Worm (Caenorhabditis elegans): ENCODE data around the gene C35A11.3.

Gene C35A11.3

DNA sequence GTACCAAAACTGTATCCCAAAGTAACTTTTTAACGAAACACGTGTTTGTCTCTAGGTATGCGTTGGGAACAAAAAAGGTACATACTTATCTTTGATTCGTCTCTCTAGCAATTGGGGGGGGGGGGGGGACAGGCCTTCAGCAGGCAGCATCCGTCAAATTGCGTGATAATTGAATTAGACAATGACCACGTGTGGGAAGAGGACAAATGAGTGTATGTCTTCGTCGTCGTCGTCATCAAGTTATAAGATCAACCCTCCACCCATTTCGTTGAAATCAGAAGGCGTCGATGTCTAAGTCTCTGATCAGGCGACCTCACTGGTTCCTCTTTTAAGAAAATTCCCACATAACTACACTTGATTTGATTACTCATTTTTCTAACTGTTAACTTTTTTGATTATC, 38.5 kb downstream of the C35A11.3 start, which contains the start of gene F08F3.4:
Gene F08F3.4, plus strand, starts transcription at position 277 of the 400 bp plus-strand sequence.
- TF ChIP-seq M03D4.4 (tag; optimal IDR thresholded peaks at IDR 0.05) (no peak), mls-2 (tag; optimal IDR thresholded peaks at IDR 0.05) (no peak), ces-1 (GFP tag; optimal IDR thresholded peaks at IDR 0.05) (no peak), lin-13 (tag; optimal IDR thresholded peaks at IDR 0.05) (no peak), ceh-39 (tag; optimal IDR thresholded peaks at IDR 0.05) (no peak), unc-62 (GFP tag; optimal IDR thresholded peaks at IDR 0.05) (no peak), lin-32 (GFP tag; optimal IDR thresholded peaks at IDR 0.05) (no peak), lsy-2 (tag; optimal IDR thresholded peaks at IDR 0.05) (no peak), nhr-12 (tag; optimal IDR thresholded peaks at IDR 0.05) (no peak), pha-4 (tag; optimal IDR thresholded peaks at IDR 0.05) (no peak), ham-2 (GFP tag; optimal IDR thresholded peaks at IDR 0.05) (no peak), unc-39 (tag; optimal IDR thresholded peaks at IDR 0.05) (no peak), mab-5 (tag; optimal IDR thresholded peaks at IDR 0.05) (no peak), elt-3 (tag; optimal IDR thresholded peaks at IDR 0.05) (no peak)

DNA sequence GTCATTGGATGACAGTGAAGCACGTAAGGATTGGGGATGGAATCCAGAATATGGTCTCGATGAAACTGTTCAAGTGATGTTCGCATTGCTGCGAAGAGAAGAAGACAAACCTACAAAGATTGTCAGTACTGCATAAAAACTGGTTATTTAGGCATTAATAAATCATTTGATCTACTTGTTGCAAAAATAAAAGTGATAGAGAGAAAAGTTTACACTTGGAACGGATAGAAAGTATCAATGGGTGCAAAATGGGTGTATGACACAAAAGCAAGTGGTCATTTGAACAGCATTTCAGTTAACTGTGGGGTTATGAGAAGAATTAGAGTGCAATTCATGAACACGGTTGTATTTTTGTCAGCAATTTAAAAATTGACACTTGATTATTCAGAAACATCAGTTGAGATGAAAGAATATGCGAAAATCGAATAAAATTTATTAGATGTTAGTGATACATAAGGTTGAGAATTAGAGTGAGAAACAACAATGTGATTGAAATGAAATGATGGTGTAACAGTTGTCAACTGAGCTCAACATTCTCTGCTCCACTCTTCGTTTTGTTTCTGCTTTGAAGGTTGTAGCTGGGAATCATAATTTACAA, 40.7 kb downstream of the C35A11.3 start, which contains the start of gene F08F3.10:
Gene F08F3.10, plus strand, starts transcription at position 548 of the 598 bp plus-strand sequence.
- TF ChIP-seq sptf-1 (tag; optimal IDR thresholded peaks at IDR 0.05) (no peak), hlh-1 (tag; optimal IDR thresholded peaks at IDR 0.05) (peak; percentile 34)

DNA sequence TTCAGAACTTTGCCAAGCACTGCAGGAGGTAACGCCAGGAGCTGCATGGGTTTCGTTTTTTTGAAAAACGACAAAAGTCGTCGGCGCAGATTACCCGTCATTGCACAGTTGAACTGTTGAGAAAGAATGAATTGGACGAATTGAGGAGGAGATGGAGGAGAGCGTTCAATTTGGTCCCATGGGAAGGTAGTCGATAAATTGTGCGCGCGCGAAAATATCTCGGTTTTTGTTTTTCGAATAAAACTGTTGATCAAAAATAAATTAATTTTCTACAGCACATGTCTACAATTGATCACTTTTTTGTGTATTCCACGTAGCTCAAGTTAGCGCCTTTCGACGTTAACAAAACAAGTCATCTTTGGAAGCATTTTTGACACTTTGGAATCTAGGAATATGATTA, 47.7 kb downstream of the C35A11.3 start, which contains the start of gene F08F3.6:
Gene F08F3.6, minus strand, starts transcription at position 153 of the 400 bp plus-strand sequence.
- TF ChIP-seq ces-1 (GFP tag; optimal IDR thresholded peaks at IDR 0.05) (no peak), mab-5 (tag; optimal IDR thresholded peaks at IDR 0.05) (no peak), drap-1 (GFP tag; optimal IDR thresholded peaks at IDR 0.05) (no peak), M03D4.4 (tag; optimal IDR thresholded peaks at IDR 0.05) (no peak)

DNA sequence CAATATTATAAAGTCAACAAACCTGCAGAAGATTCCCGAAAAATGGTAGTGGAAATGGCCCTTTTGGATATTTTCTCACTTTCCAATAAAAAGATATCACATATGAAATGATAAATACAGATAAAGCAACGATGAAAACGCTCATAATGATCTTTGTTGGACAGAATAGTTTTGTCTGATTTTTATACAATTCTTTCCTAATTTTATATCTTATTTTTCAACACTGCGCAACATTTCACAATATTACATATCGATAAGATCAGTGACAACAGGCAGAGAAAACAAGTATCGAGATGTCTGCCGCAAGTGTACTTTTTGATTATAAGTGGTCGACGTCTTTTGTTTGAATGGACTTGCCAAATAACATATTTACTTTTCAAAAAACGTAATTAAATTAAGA, 50.9 kb downstream of the C35A11.3 start, which contains the start of gene cyp-14A5:
Gene cyp-14A5, minus strand, starts transcription at position 163 of the 400 bp plus-strand sequence.
- TF ChIP-seq elt-1 (tag; optimal IDR thresholded peaks at IDR 0.05; ENCODE audit: borderline replicate concordance, insufficient read depth) (peak; percentile 2), ham-2 (GFP tag; optimal IDR thresholded peaks at IDR 0.05) (no peak)

All from whole organism, mixed stage, embryonic.